Worm (Caenorhabditis elegans) whole organism, late embryonic: Measurements from ENCODE around the gene pho-6.

Experiments
- C08G9.2 ChIP-seq: sonication (generic microtip); optimal IDR thresholded peaks from 2 replicates; lab custom pipeline; 2016; ENCODE audit warnings: mild to moderate bottlenecking, missing genetic modification characterization, moderate library complexity, missing compliant biosample characterization
- C38D4.7 ChIP-seq: fragments of 200-800 bp; sonication (Bioruptor generic); optimal IDR thresholded peaks from 2 replicates; lab custom pipeline; 2018; ENCODE audit warnings: mild to moderate bottlenecking, missing genetic modification characterization, moderate library complexity, missing compliant biosample characterization
- F13H6.1 ChIP-seq: sonication (generic microtip); optimal IDR thresholded peaks from 2 replicates; lab custom pipeline; 2016; ENCODE audit warnings: missing genetic modification characterization, missing compliant biosample characterization
- K02D7.2 ChIP-seq: sonication (generic microtip); optimal IDR thresholded peaks from 2 replicates; lab custom pipeline; 2017; ENCODE audit warnings: mild to moderate bottlenecking, missing genetic modification characterization, missing compliant biosample characterization
- T23F11.4 ChIP-seq: fragments of 200-800 bp; sonication (Bioruptor generic); optimal IDR thresholded peaks from 2 replicates; lab custom pipeline; 2018; ENCODE audit warnings: mild to moderate bottlenecking, missing genetic modification characterization, missing compliant biosample characterization
- Y22D7AL.16 ChIP-seq: sonication (generic microtip); optimal IDR thresholded peaks from 2 replicates; lab custom pipeline; 2016; ENCODE audit warnings: missing genetic modification characterization, missing compliant biosample characterization
- ahr-1 ChIP-seq: sonication (generic microtip); optimal IDR thresholded peaks from 2 replicates; lab custom pipeline; 2016; ENCODE audit warnings: missing genetic modification characterization, missing compliant biosample characterization
- ceh-30 ChIP-seq: fragments of 150-350 bp; optimal IDR thresholded peaks from 2 replicates; lab custom pipeline; 2014; ENCODE audit warnings: missing biosample characterization, missing genetic modification characterization
- ceh-34 ChIP-seq: sonication (generic microtip); optimal IDR thresholded peaks from 2 replicates; lab custom pipeline; 2016; ENCODE audit warnings: mild to moderate bottlenecking, missing genetic modification characterization, missing compliant biosample characterization
- ceh-48 ChIP-seq: sonication (generic microtip); optimal IDR thresholded peaks from 2 replicates; lab custom pipeline; 2016; ENCODE audit warnings: missing genetic modification characterization, inconsistent platforms, missing compliant biosample characterization
- ceh-9 ChIP-seq: sonication (generic microtip); optimal IDR thresholded peaks from 2 replicates; lab custom pipeline; 2016; ENCODE audit warnings: mild to moderate bottlenecking, missing genetic modification characterization, inconsistent platforms, missing compliant biosample characterization
- dmd-4 ChIP-seq: sonication (generic microtip); optimal IDR thresholded peaks from 2 replicates; lab custom pipeline; 2016; ENCODE audit warnings: borderline replicate concordance, missing genetic modification characterization, missing compliant biosample characterization
- dve-1 ChIP-seq: sonication (generic microtip); optimal IDR thresholded peaks from 2 replicates; lab custom pipeline; 2017; ENCODE audit warnings: antibody characterized with exemption, mild to moderate bottlenecking, missing genetic modification characterization, missing compliant biosample characterization
- hlh-13 ChIP-seq: fragments of 200-800 bp; sonication (Bioruptor generic); optimal IDR thresholded peaks from 2 replicates; lab custom pipeline; 2018; ENCODE audit warnings: mild to moderate bottlenecking, missing genetic modification characterization, missing compliant biosample characterization
- madf-2 ChIP-seq: sonication (generic microtip); optimal IDR thresholded peaks from 2 replicates; lab custom pipeline; 2017; ENCODE audit warnings: missing genetic modification characterization, missing compliant biosample characterization
- mec-3 ChIP-seq: sonication (generic microtip); optimal IDR thresholded peaks from 2 replicates; lab custom pipeline; 2016; ENCODE audit warnings: borderline replicate concordance, missing genetic modification characterization, missing compliant biosample characterization
- nhr-11 ChIP-seq: fragments of 150-350 bp; optimal IDR thresholded peaks from 2 replicates; lab custom pipeline; 2014; ENCODE audit warnings: missing biosample characterization, missing genetic modification characterization
- nhr-232 ChIP-seq: sonication (generic microtip); optimal IDR thresholded peaks from 2 replicates; lab custom pipeline; 2016; ENCODE audit warnings: missing genetic modification characterization, missing compliant biosample characterization
- npax-4 ChIP-seq: sonication (generic microtip); optimal IDR thresholded peaks from 2 replicates; lab custom pipeline; 2016; ENCODE audit warnings: missing genetic modification characterization, missing compliant biosample characterization
- odd-2 ChIP-seq: sonication (generic microtip); optimal IDR thresholded peaks from 2 replicates; lab custom pipeline; 2017; ENCODE audit warnings: antibody characterized with exemption, mild to moderate bottlenecking, missing genetic modification characterization, missing compliant biosample characterization
- pat-9 ChIP-seq: fragments of 200-800 bp; sonication (Bioruptor generic); optimal IDR thresholded peaks from 2 replicates; lab custom pipeline; 2018; ENCODE audit warnings: mild to moderate bottlenecking, missing genetic modification characterization, moderate library complexity, missing compliant biosample characterization
- pha-2 ChIP-seq: sonication (generic microtip); optimal IDR thresholded peaks from 2 replicates; lab custom pipeline; 2017; ENCODE audit warnings: mild to moderate bottlenecking, missing genetic modification characterization, missing compliant biosample characterization
- pha-4 ChIP-seq: fragments of 150-350 bp; optimal IDR thresholded peaks from 2 replicates; lab custom pipeline; 2018; ENCODE audit warnings: missing biosample characterization, missing genetic modification reagents, missing genetic modification characterization
- pqm-1 ChIP-seq: sonication (generic microtip); optimal IDR thresholded peaks from 2 replicates; lab custom pipeline; 2016; ENCODE audit warnings: missing genetic modification characterization, missing compliant biosample characterization
- pros-1 ChIP-seq: fragments of 150-350 bp; optimal IDR thresholded peaks from 2 replicates; lab custom pipeline; 2014; ENCODE audit warnings: missing biosample characterization, missing genetic modification reagents, missing genetic modification characterization
- sox-2 ChIP-seq: fragments of 200-800 bp; sonication (Bioruptor generic); IDR thresholded peaks from 2 replicates; pipeline ENCODE4 v1.3.6; 2022; ENCODE audit warnings: missing genetic modification reagents, missing genetic modification characterization, missing compliant biosample characterization
- syd-9 ChIP-seq: sonication (generic microtip); optimal IDR thresholded peaks from 2 replicates; lab custom pipeline; 2016; ENCODE audit warnings: mild to moderate bottlenecking, missing genetic modification characterization, moderate library complexity, missing compliant biosample characterization
- tbx-2 ChIP-seq: sonication (generic microtip); optimal IDR thresholded peaks from 2 replicates; lab custom pipeline; 2016; ENCODE audit warnings: missing genetic modification characterization, missing compliant biosample characterization
- tbx-7 ChIP-seq: sonication (generic microtip); optimal IDR thresholded peaks from 2 replicates; lab custom pipeline; 2016; ENCODE audit warnings: missing genotype, missing genetic modification characterization, missing compliant biosample characterization
- unc-86 ChIP-seq: sonication (generic microtip); optimal IDR thresholded peaks from 2 replicates; lab custom pipeline; 2016; ENCODE audit warnings: missing genetic modification characterization, missing compliant biosample characterization
- ztf-16 ChIP-seq: sonication (generic microtip); optimal IDR thresholded peaks from 2 replicates; lab custom pipeline; 2017; ENCODE audit warnings: missing genetic modification characterization, missing compliant biosample characterization

Gene pho-6

DNA sequence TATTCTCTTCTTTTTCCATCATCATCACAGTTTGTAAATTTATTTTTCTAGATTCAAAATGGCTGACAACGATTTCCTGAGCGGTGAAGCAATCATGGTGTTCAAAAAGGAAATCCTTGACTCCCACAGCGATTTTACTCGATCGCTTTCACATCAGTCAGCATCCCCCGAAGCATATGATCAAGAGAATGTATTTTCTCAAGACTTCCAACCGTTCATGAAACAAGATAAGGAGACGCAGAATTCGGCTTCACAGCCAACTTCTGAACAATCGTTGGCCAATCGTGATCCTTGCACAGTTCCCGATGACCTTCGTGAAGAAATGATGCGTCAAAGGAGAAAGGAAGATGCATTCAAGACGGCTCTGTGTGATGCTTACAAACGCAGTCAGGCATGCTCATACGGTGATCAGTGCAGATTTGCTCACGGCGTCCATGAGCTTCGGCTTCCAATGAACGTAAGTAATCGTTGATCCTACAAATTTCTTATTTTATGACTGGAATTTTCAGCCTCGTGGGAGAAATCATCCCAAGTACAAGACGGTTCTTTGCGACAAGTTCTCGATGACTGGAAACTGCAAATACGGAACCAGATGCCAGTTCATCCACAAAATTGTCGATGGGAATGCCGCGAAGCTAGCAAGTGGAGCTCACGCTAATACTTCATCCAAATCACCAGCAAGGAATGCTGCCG, 19.9 kb upstream of the pho-6 start, which contains the start of gene pos-1:
Gene pos-1, plus strand, starts transcription at position 51 of the 693 bp plus-strand sequence.
- no peak for TF ChIP-seq pat-9 (tag; lab: Kevin White, UChicago)
- TF ChIP-seq F13H6.1 (tag; lab: Kevin White, UChicago) = no peak
- no peak for TF ChIP-seq K02D7.2 (tag; lab: Kevin White, UChicago)
- no peak for TF ChIP-seq tbx-7 (tag; lab: Kevin White, UChicago)
- no peak for TF ChIP-seq pha-4 (tag; lab: Kevin White, UChicago)
- TF ChIP-seq nhr-11 (tag; lab: Kevin White, UChicago) = no peak
- TF ChIP-seq C08G9.2 (tag; lab: Kevin White, UChicago) = no peak
- no peak for TF ChIP-seq ceh-9 (tag; lab: Kevin White, UChicago)
- no peak for TF ChIP-seq ceh-48
- TF ChIP-seq pqm-1 (tag; lab: Kevin White, UChicago) = no peak
- TF ChIP-seq syd-9 = no peak
- no peak for TF ChIP-seq Y22D7AL.16
- no peak for TF ChIP-seq tbx-2 (tag; lab: Kevin White, UChicago)
- no peak for TF ChIP-seq ceh-34 (tag; lab: Kevin White, UChicago)

DNA sequence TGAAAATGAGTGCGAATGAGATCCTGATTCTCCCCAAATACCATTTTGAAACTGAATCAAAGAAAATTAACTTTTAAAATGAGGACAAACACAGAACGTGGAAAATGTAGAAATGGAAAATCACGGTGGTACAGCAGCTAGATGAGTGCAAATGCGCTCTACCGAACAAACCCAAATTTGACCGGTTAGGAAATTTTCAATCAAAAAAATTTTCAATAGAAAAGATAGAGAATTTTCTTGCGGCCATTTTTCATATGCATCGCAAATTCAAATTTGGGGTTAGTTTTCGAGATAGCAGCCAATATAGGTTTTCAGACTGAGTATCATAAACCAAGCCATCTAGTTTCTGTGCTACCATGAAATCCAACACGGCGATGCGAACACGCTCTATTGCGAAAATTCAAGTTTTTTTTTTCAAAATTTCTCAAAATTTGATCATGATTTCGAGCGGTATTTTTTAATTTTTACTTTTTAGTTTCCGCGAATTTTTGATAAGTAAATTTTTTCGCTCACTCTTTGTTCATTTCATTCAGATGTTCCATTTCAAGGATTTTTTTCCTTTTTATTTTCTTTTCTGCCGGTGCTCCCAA, 19.3 kb upstream of the pho-6 start, which contains the start of gene vha-18:
Gene vha-18, minus strand, starts transcription at position 51 of the 590 bp plus-strand sequence.
- no peak for TF ChIP-seq C38D4.7 (GFP tag; lab: Kevin White, UChicago)

ce11 chrV:8410406-8410805, 16.1 kb upstream of the pho-6 start, which contains the start of gene F52E1.2:
Gene F52E1.2, plus strand, starts transcription at chrV:8410595.
- TF ChIP-seq pha-2 (tag; lab: Kevin White, UChicago) (no peak), sox-2 (GFP tag; lab: Robert Waterston, UW) (no peak), C08G9.2 (tag; lab: Kevin White, UChicago) (no peak), unc-86 (tag; lab: Kevin White, UChicago) (no peak), npax-4 (tag; lab: Kevin White, UChicago) (no peak), K02D7.2 (tag; lab: Kevin White, UChicago) (no peak), ceh-9 (tag; lab: Kevin White, UChicago) (no peak), ceh-30 (tag; lab: Kevin White, UChicago) (no peak)

DNA sequence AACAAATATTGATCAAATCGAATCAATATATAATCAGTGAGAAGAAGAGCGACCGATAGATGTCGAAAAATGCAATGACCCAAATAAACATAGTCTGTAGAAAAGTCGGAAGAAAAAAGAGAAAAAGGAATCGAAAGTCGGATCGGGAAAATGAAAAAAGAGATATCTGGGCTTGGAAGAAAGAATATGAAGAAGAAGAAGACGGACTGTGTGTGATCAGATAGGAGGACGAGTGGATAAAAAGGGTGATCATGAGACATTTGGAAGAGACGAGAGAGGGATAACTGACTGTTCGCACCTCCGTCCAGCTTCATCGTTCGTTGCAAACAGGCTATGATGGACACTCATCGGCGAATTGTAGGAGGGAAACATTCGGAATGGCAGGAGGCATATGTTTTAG, 15.3 kb upstream of the pho-6 start:
- TF ChIP-seq tbx-2 (tag; lab: Kevin White, UChicago) (no peak), mec-3 (no peak), nhr-232 (tag; lab: Kevin White, UChicago) (no peak), hlh-13 (GFP tag; lab: Kevin White, UChicago) (no peak), pros-1 (tag; lab: Kevin White, UChicago) (no peak), ztf-16 (tag; lab: Kevin White, UChicago) (no peak), ahr-1 (tag; lab: Kevin White, UChicago) (no peak), unc-86 (tag; lab: Kevin White, UChicago) (no peak), T23F11.4 (no peak)

- TF ChIP-seq dve-1 (no peak), ceh-9 (tag; lab: Kevin White, UChicago) (no peak), dmd-4 (tag; lab: Kevin White, UChicago) (no peak), madf-2 (no peak), odd-2 (no peak), C08G9.2 (tag; lab: Kevin White, UChicago) (no peak), mec-3 (no peak), nhr-232 (tag; lab: Kevin White, UChicago) (no peak)
Measured at ce11 chrV:8406911-8407310, 12.7 kb upstream of the pho-6 start.
